Fruit fly (Drosophila melanogaster): Measurements from ENCODE around the gene CG44085.

DNA sequence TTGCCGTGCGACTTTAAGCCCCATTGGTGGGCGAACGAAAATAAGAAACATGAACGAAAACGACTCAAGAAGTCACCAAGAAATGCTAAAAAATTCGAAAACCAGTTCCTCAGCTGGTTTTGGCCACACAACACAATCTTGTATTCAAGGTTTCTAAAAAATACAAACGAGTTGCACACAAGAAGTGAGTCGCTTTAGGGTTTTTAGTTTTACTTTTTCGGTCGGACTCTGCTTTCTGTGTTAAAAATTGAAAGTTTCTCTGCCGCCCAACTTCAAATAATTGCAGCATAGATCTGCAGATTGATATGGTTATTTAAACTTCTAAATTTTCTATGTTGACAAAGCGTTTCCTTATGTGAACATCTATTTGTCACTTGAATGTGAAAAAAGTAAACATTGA is 31.8 kb downstream of the CG44085 start, which contains the start of gene CG16824:
- TF ChIP-seq h (optimal IDR thresholded peaks at IDR 0.05) (no peak), psq (optimal IDR thresholded peaks at IDR 0.05) (no peak), Sin3A (optimal IDR thresholded peaks at IDR 0.05) (no peak)
